Worm (Caenorhabditis elegans) whole organism, L4 larva: ENCODE data around the gene hum-4.
"Not testable (repeated sequence)": the region's sequence is repeated elsewhere in the genome, so short reads cannot be mapped to it uniquely, and the experiment has no call there.

Experiments used
- ZK546.5 ChIP-seq, 2 experiments: sonication (generic microtip); optimal IDR thresholded peaks; 2 replicates each; lab custom pipeline; 2017; ENCODE audit warnings: missing biosample characterization in 2 of 2, missing genetic modification characterization in 2 of 2
- lin-39 ChIP-seq: fragments of 150-350 bp; optimal IDR thresholded peaks from 2 replicates; lab custom pipeline; 2014; ENCODE audit warnings: missing biosample characterization, missing genetic modification reagents, missing genetic modification characterization
- mdt-29 ChIP-seq: fragments of 200-800 bp; sonication (Bioruptor generic); IDR thresholded peaks from 2 replicates; pipeline ENCODE4 v1.3.6; 2022; ENCODE audit warnings: missing genetic modification reagents, missing genetic modification characterization, missing compliant biosample characterization
- nhr-237 ChIP-seq: sonication (generic microtip); optimal IDR thresholded peaks from 2 replicates; lab custom pipeline; 2017; ENCODE audit warnings: missing biosample characterization, missing genetic modification characterization
- nhr-77 ChIP-seq: fragments of 150-350 bp; optimal IDR thresholded peaks from 2 replicates; lab custom pipeline; 2014; ENCODE audit warnings: missing biosample characterization, missing genetic modification characterization
- tag-97 ChIP-seq: fragments of 200-800 bp; sonication (Bioruptor generic); IDR thresholded peaks from 2 replicates; pipeline ENCODE4 v1.3.6; 2022; ENCODE audit warnings: missing genetic modification characterization, missing compliant biosample characterization
- unc-39 ChIP-seq: sonication (generic microtip); optimal IDR thresholded peaks from 2 replicates; lab custom pipeline; 2017; ENCODE audit warnings: missing biosample characterization, missing genetic modification characterization
- zfp-3 ChIP-seq: fragments of 200-800 bp; sonication (Bioruptor generic); conservative IDR thresholded peaks from 2 replicates; pipeline ENCODE4 v1.3.6; 2022; ENCODE audit warnings: missing genetic modification reagents, missing genetic modification characterization, missing compliant biosample characterization

- TF ChIP-seq nhr-77; zfp-3; mdt-29 (GFP tag; lab: Robert Waterston, UW); nhr-237 (tag; lab: Kevin White, UChicago); tag-97 (GFP tag; lab: Robert Waterston, UW); unc-39 (tag; lab: Kevin White, UChicago); ZK546.5 (tag; optimal IDR thresholded peaks at IDR 0.05; lab: Kevin White, UChicago); lin-39 (tag; lab: Kevin White, UChicago): not testable (repeated sequence)
Observed at ce11 chrX:11443335-11443734, 9.9 kb upstream of the hum-4 start.
